Worm (Caenorhabditis elegans) whole organism, L2 larva: ENCODE results near the gene clc-10.

Experiments
- aly-2 ChIP-seq: fragments of 150-350 bp; optimal IDR thresholded peaks from 2 replicates; lab custom pipeline; 2014; ENCODE audit warnings: missing biosample characterization, missing genetic modification characterization
- lin-13 ChIP-seq: fragments of 150-350 bp; optimal IDR thresholded peaks from 2 replicates; lab custom pipeline; 2014; ENCODE audit warnings: missing biosample characterization, missing genetic modification reagents, missing genetic modification characterization
- lsy-2 ChIP-seq, 2 experiments: fragments of 150-350 bp in 1 of 2; sonication (generic microtip) in 1 of 2; optimal IDR thresholded peaks; 2 replicates each; lab custom pipeline; 2014 to 2017; ENCODE audit warnings: missing biosample characterization in 2 of 2, missing genetic modification characterization in 2 of 2
- unc-39 ChIP-seq: fragments of 150-350 bp; optimal IDR thresholded peaks from 2 replicates; lab custom pipeline; 2014; ENCODE audit warnings: missing biosample characterization, missing genetic modification characterization
- zag-1 ChIP-seq: fragments of 150-350 bp; optimal IDR thresholded peaks from 2 replicates; lab custom pipeline; 2014; ENCODE audit warnings: missing biosample characterization, missing genetic modification characterization
- ztf-11 ChIP-seq: sonication (generic microtip); optimal IDR thresholded peaks from 2 replicates; lab custom pipeline; 2017; ENCODE audit warnings: missing biosample characterization, missing genetic modification characterization

DNA sequence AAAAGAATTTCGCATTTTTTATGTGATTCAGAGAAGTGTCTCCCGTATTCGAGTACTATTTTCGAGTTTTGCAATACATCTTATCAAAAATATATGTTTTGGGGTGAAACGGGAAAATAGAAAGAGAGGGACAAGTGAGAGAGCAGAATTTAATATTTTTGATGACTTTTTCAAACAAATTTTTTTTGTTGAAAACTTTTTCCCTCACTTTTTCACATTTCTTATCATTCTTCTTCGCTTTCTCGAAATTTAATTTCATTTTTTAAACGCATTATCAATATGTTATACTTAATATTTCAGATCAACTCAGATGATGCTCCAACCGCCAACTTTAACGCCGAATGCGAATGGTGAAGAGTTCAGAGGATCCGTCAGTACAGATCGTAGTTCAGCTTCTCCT lies 23.4 kb downstream of the clc-10 start, which contains the start of gene attf-4:
- TF ChIP-seq lin-13 (GFP tag; lab: Kevin White, UChicago) (no peak), ztf-11 (tag; lab: Kevin White, UChicago) (no peak), aly-2 (tag; lab: Kevin White, UChicago) (no peak), zag-1 (tag; lab: Kevin White, UChicago) (no peak), lsy-2 (tag; optimal IDR thresholded peaks at IDR 0.05; lab: Kevin White, UChicago) (no peak), unc-39 (no peak)
